Worm (Caenorhabditis elegans) whole organism, midembryonic: ENCODE measurements around the gene Y9C2UA.1.

Source experiments
- cog-1 ChIP-seq: sonication (generic microtip); optimal IDR thresholded peaks from 2 replicates; lab custom pipeline; 2016; ENCODE audit warnings: missing genetic modification characterization, missing compliant biosample characterization
- flt-1 ChIP-seq: fragments of 200-800 bp; sonication (Bioruptor generic); IDR thresholded peaks from 2 replicates; pipeline ENCODE4 v1.3.6; 2022; ENCODE audit warnings: missing genetic modification characterization, missing compliant biosample characterization
- med-1 ChIP-seq: sonication (generic microtip); optimal IDR thresholded peaks from 2 replicates; lab custom pipeline; 2017; ENCODE audit warnings: missing genetic modification characterization, mild to moderate bottlenecking, missing compliant biosample characterization, antibody characterized with exemption, missing genetic modification reagents; ENCODE audit not compliant: insufficient read depth
- tab-1 ChIP-seq: fragments of 200-800 bp; sonication (Bioruptor generic); IDR thresholded peaks from 2 replicates; pipeline ENCODE4 v1.3.6; 2022; ENCODE audit warnings: missing genetic modification characterization, missing compliant biosample characterization
- ztf-23 ChIP-seq: fragments of 200-800 bp; sonication (Bioruptor generic); IDR thresholded peaks from 2 replicates; pipeline ENCODE4 v1.3.6; 2022; ENCODE audit warnings: missing genetic modification reagents, missing genetic modification characterization, missing compliant biosample characterization

DNA sequence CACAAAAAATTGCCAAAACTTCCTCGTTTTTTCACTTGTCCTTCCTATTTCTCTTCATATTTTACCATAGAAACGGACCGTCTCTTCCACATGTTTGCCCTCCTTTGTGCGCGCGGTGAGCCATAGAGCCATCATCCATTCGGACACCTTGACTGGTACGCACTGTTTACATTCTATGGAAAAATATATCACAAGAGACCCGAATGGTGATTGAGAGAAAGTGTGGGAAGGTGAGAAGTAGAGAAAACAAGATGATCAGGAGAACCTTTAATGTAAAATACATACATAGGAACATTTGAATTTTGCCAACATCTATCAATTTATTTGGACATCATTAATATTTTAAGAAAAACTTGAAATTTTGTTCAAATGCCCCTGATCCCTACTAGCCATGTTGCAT, 46.5 kb downstream of the Y9C2UA.1 start:
- TF ChIP-seq cog-1 (tag; lab: Kevin White, UChicago): no peak
- TF ChIP-seq med-1: no peak
- no peak for TF ChIP-seq flt-1 (GFP tag; lab: Robert Waterston, UW)
- TF ChIP-seq tab-1 (GFP tag; lab: Robert Waterston, UW): no peak
- TF ChIP-seq ztf-23 (GFP tag; lab: Robert Waterston, UW): no peak
